Worm (Caenorhabditis elegans) whole organism, L3 larva: ENCODE measurements around the gene tpa-1.
A peak's percentile ranks its signal among the peaks of the same experiment; 100 is the strongest.
"Not testable (repeated sequence)": the region's sequence is repeated elsewhere in the genome, so short reads cannot be mapped to it uniquely, and the experiment has no call there.

ENCODE experiments used
- ZK546.5 ChIP-seq: sonication (generic microtip); optimal IDR thresholded peaks from 2 replicates; lab custom pipeline; 2017; ENCODE audit warnings: missing biosample characterization, missing genetic modification characterization
- ama-1 ChIP-seq: fragments of 150-350 bp; optimal IDR thresholded peaks from 2 replicates; lab custom pipeline; 2018
- ceh-16 ChIP-seq: sonication (generic microtip); optimal IDR thresholded peaks from 2 replicates; lab custom pipeline; 2017; ENCODE audit warnings: missing biosample characterization, missing genetic modification characterization
- ceh-28 ChIP-seq: fragments of 150-350 bp; optimal IDR thresholded peaks from 2 replicates; lab custom pipeline; 2014; ENCODE audit warnings: missing biosample characterization, missing genetic modification reagents, missing genetic modification characterization
- ceh-82 ChIP-seq: fragments of 150-350 bp; optimal IDR thresholded peaks from 2 replicates; lab custom pipeline; 2014; ENCODE audit warnings: missing biosample characterization, missing genetic modification characterization
- daf-12 ChIP-seq: fragments of 150-350 bp; optimal IDR thresholded peaks from 2 replicates; lab custom pipeline; 2014; ENCODE audit warnings: missing biosample characterization, missing genetic modification reagents, missing genetic modification characterization
- egl-27 ChIP-seq: sonication (generic microtip); optimal IDR thresholded peaks from 4 replicates; lab custom pipeline; 2017; ENCODE audit warnings: missing biosample characterization, missing genetic modification reagents, missing genetic modification characterization
- egl-5 ChIP-seq: fragments of 150-350 bp; optimal IDR thresholded peaks from 2 replicates; lab custom pipeline; 2017; ENCODE audit warnings: missing biosample characterization, missing genetic modification reagents, missing genetic modification characterization, inconsistent platforms
- elt-1 ChIP-seq: fragments of 150-350 bp; optimal IDR thresholded peaks from 2 replicates; lab custom pipeline; 2014; ENCODE audit warnings: missing biosample characterization, missing genetic modification characterization
- elt-2 ChIP-seq: sonication (generic microtip); optimal IDR thresholded peaks from 2 replicates; lab custom pipeline; 2016; ENCODE audit warnings: missing genetic modification reagents, mild to moderate bottlenecking, missing genetic modification characterization, missing compliant biosample characterization
- elt-3 ChIP-seq, 3 experiments: fragments of 150-350 bp in 1 of 3; sonication (generic microtip) in 2 of 3; optimal IDR thresholded peaks; 2 replicates in 2 of 3; 4 replicates in 1 of 3; lab custom pipeline; 2014 to 2017; ENCODE audit warnings: missing biosample characterization in 3 of 3, missing genetic modification characterization in 3 of 3
- eor-1 ChIP-seq, 2 experiments: fragments of 150-350 bp; optimal IDR thresholded peaks; 2 replicates each; lab custom pipeline; 2014 to 2018; ENCODE audit warnings: missing biosample characterization in 2 of 2, missing genetic modification characterization in 2 of 2
- fkh-2 ChIP-seq: fragments of 150-350 bp; optimal IDR thresholded peaks from 2 replicates; lab custom pipeline; 2014; ENCODE audit warnings: missing biosample characterization, missing genetic modification reagents, missing genetic modification characterization
- hmg-11 ChIP-seq: sonication (generic microtip); optimal IDR thresholded peaks from 2 replicates; lab custom pipeline; 2016; ENCODE audit warnings: missing genetic modification characterization, missing compliant biosample characterization
- lin-15B ChIP-seq: fragments of 150-350 bp; optimal IDR thresholded peaks from 2 replicates; lab custom pipeline; 2014; ENCODE audit warnings: missing biosample characterization, missing genetic modification characterization
- lin-39 ChIP-seq: fragments of 150-350 bp; optimal IDR thresholded peaks from 2 replicates; lab custom pipeline; 2018; ENCODE audit warnings: missing biosample characterization, missing genetic modification reagents, missing genetic modification characterization
- mdl-1 ChIP-seq: fragments of 150-350 bp; optimal IDR thresholded peaks from 2 replicates; lab custom pipeline; 2014; ENCODE audit warnings: missing biosample characterization, missing genetic modification characterization
- mml-1 ChIP-seq: fragments of 150-350 bp; sonication (generic microtip); optimal IDR thresholded peaks from 3 replicates; lab custom pipeline; 2014; ENCODE audit warnings: missing biosample characterization, missing genetic modification characterization
- nfya-1 ChIP-seq: sonication (generic microtip); optimal IDR thresholded peaks from 2 replicates; lab custom pipeline; 2017; ENCODE audit warnings: missing genetic modification characterization, mild to moderate bottlenecking, missing compliant biosample characterization, antibody characterized with exemption, moderate library complexity; ENCODE audit not compliant: insufficient read depth
- nhr-11 ChIP-seq: fragments of 150-350 bp; optimal IDR thresholded peaks from 2 replicates; lab custom pipeline; 2014; ENCODE audit warnings: missing biosample characterization, missing genetic modification characterization
- nhr-12 ChIP-seq: fragments of 150-350 bp; optimal IDR thresholded peaks from 2 replicates; lab custom pipeline; 2014; ENCODE audit warnings: missing biosample characterization, missing genetic modification characterization
- nhr-23 ChIP-seq: fragments of 150-350 bp; optimal IDR thresholded peaks from 2 replicates; lab custom pipeline; 2014; ENCODE audit warnings: missing biosample characterization, missing genetic modification reagents, missing genetic modification characterization
- nhr-25 ChIP-seq: sonication (generic microtip); optimal IDR thresholded peaks from 2 replicates; lab custom pipeline; 2017; ENCODE audit warnings: missing biosample characterization, missing genetic modification characterization
- nhr-28 ChIP-seq: fragments of 150-350 bp; optimal IDR thresholded peaks from 2 replicates; lab custom pipeline; 2014; ENCODE audit warnings: missing biosample characterization, missing genetic modification characterization
- nhr-43 ChIP-seq: sonication (generic microtip); optimal IDR thresholded peaks from 2 replicates; lab custom pipeline; 2016; ENCODE audit warnings: mild to moderate bottlenecking, missing genetic modification characterization, missing compliant biosample characterization; ENCODE audit not compliant: poor library complexity, severe bottlenecking
- nhr-67 ChIP-seq: fragments of 150-350 bp; optimal IDR thresholded peaks from 2 replicates; lab custom pipeline; 2014; ENCODE audit warnings: missing biosample characterization, missing genetic modification characterization
- pha-4 ChIP-seq: fragments of 150-350 bp; optimal IDR thresholded peaks from 2 replicates; lab custom pipeline; 2014; ENCODE audit warnings: missing biosample characterization, missing genetic modification reagents, missing genetic modification characterization
- pqm-1 ChIP-seq: fragments of 150-350 bp; optimal IDR thresholded peaks from 2 replicates; lab custom pipeline; 2017; ENCODE audit warnings: missing biosample characterization, missing genetic modification characterization, inconsistent platforms
- sea-2 ChIP-seq: fragments of 150-350 bp; sonication (generic microtip); optimal IDR thresholded peaks from 4 replicates; lab custom pipeline; 2014; ENCODE audit warnings: missing biosample characterization, missing genetic modification reagents, missing genetic modification characterization
- tbx-2 ChIP-seq: sonication (generic microtip); optimal IDR thresholded peaks from 2 replicates; lab custom pipeline; 2016; ENCODE audit warnings: mild to moderate bottlenecking, missing genetic modification characterization, missing compliant biosample characterization
- unc-39 ChIP-seq: sonication (generic microtip); optimal IDR thresholded peaks from 4 replicates; lab custom pipeline; 2017; ENCODE audit warnings: missing biosample characterization, missing genetic modification characterization
- unc-62 ChIP-seq: fragments of 150-350 bp; sonication (generic microtip); optimal IDR thresholded peaks from 4 replicates; lab custom pipeline; 2014; ENCODE audit warnings: missing biosample characterization, missing genetic modification reagents, missing genetic modification characterization
- ztf-11 ChIP-seq: fragments of 150-350 bp; optimal IDR thresholded peaks from 2 replicates; lab custom pipeline; 2014; ENCODE audit warnings: missing biosample characterization, missing genetic modification characterization
- ztf-4 ChIP-seq: fragments of 150-350 bp; optimal IDR thresholded peaks from 2 replicates; lab custom pipeline; 2014; ENCODE audit warnings: missing biosample characterization, missing genetic modification characterization

tpa-1 gene

DNA sequence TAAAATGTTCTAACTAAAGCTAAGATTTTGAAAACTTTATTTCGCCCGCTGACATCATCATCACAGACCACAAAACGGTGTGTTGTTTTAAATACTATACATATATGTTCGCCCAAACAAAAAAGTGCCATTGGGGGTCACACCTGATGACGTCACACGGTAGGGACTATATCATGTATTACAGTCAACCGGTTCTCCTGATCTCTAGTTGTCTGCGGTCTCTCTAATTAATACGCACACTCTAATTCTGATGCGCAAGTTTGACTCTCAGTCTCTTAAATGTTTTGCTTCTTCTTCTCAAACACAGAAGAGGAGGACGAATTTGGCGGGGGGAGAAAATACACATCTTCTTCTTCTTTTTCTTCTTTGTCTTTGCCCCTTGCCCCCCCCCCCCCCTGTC lies 11.1 kb downstream of the tpa-1 start:
- no peak for TF ChIP-seq daf-12
- TF ChIP-seq nhr-43, result peak; percentile 13
- peak; percentile 3 for TF ChIP-seq nfya-1 (tag; lab: Kevin White, UChicago)
- TF ChIP-seq nhr-25, result peak; percentile 96
- peak; percentile 62 for TF ChIP-seq nhr-23 (tag; lab: Kevin White, UChicago)
- no peak for TF ChIP-seq pqm-1 (tag; lab: Kevin White, UChicago)

DNA sequence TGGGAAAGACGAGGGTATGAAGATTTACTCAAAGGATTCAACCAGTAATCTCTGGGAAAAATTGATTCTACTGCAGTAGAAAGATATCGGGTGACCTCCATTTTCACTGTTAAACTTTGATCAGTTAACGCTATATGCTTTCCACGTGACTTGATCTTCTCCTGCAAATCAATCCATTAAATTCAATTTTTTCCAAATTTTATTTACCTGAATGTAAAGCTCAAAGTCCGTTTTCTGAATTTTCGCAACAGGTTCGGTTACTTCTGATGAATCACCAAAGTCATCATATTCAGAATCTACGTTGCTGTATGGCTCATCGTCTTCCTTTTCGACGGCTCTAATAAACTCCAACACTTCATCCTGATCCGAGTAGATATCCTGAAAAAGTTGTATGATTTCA lies 17.5 kb downstream of the tpa-1 start, which contains the start of gene B0545.4:
Gene B0545.4, minus strand, starts transcription at position 101 of the 400 bp plus-strand sequence.
- TF ChIP-seq ZK546.5 (tag; lab: Kevin White, UChicago), result no peak
- TF ChIP-seq lin-39 (tag; lab: Kevin White, UChicago), result no peak
- no peak for TF ChIP-seq elt-1 (tag; lab: Kevin White, UChicago)
- no peak for TF ChIP-seq nhr-23 (tag; lab: Kevin White, UChicago)
- no peak for TF ChIP-seq nfya-1 (tag; lab: Kevin White, UChicago)
- no peak for TF ChIP-seq nhr-28
- no peak for TF ChIP-seq fkh-2 (tag; lab: Kevin White, UChicago)
- no peak for TF ChIP-seq eor-1 (tag; optimal IDR thresholded peaks at IDR 0.05; lab: Kevin White, UChicago)
- TF ChIP-seq lin-15B (tag; lab: Kevin White, UChicago), result no peak
- no peak for TF ChIP-seq ztf-11 (tag; lab: Kevin White, UChicago)
- no peak for TF ChIP-seq tbx-2 (tag; lab: Kevin White, UChicago)
- TF ChIP-seq hmg-11 (tag; lab: Kevin White, UChicago), result no peak
- no peak for TF ChIP-seq ama-1 (lab: Kevin White, UChicago)
- TF ChIP-seq ztf-4, result no peak
- no peak for TF ChIP-seq nhr-11 (tag; lab: Kevin White, UChicago)
- TF ChIP-seq unc-39 (tag; lab: Kevin White, UChicago), result no peak
- TF ChIP-seq nhr-67 (tag; lab: Kevin White, UChicago), result no peak
- no peak for TF ChIP-seq ceh-28
- TF ChIP-seq mdl-1, result no peak

DNA sequence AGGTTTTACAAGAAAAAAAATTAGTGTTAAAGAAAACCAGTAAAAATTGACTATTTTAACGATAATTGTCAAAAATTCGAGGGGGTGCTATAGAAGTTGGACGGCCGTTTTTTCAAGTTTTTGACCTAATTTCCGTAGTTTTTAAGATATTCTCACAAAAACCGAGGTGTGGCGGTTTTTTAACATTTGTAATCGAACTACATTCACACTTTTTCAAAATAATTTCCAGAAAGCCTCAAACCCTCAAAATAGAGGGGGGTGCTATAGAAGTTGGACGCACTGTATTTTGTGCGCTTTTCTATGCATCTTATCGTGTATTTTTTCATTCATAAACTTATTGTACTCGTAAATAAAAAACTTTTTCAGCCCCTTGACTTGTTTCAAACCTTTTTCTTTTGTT lies 19.6 kb downstream of the tpa-1 start, which contains the start of gene F29C4.4:
Gene F29C4.4, plus strand, starts transcription at position 301 of the 400 bp plus-strand sequence.
- TF ChIP-seq nhr-67 (tag; lab: Kevin White, UChicago); ceh-82 (tag; lab: Kevin White, UChicago); daf-12: not testable (repeated sequence)

DNA sequence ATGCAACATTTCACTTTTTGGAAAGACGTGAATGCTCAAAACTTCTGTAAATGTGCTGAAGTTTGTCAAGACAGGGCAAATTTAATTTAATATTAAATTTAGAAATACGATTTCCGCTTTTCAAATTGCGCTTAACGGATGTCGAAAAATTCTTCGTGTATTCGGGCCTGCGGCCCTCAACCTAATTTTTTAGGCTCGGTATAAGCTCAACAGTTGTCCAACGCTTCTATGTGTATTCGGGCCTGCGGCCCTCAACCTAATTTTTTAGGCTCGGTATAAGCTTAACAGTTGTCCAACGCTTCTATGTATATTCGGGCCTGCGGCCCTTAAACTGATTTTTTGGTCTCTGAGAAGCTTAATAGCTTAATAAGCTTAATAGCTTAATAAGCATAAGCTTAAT lies 27.0 kb downstream of the tpa-1 start:
- no peak for TF ChIP-seq tbx-2 (tag; lab: Kevin White, UChicago)
- TF ChIP-seq ceh-28, result no peak
- no peak for TF ChIP-seq nhr-25
- no peak for TF ChIP-seq sea-2
- no peak for TF ChIP-seq mml-1 (tag; lab: Kevin White, UChicago)
- no peak for TF ChIP-seq elt-2 (tag; lab: Kevin White, UChicago)
- no peak for TF ChIP-seq unc-62 (GFP tag; lab: Kevin White, UChicago)
- TF ChIP-seq, all 47 proteins: peak for 0

DNA sequence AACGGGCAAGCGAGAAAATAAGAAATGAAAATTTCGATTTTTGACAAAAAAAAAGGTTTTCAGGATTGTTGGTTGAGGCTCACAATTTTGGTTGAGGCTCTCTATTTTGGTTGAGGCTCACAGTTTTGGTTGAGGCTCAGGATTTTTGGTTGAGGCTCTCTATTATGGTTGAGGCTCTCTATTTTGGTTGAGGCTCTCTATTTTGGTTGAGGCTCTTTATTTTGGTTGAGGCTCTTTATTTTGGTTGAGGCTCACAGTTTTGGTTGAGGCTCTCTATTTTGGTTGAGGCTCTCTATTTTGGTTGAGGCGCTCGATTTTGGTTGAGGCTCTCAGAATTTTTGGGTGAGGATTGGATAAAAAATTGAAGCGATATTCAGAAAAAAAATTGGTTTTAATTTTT lies 28.0 kb downstream of the tpa-1 start:
- no peak for TF ChIP-seq pha-4 (tag; lab: Kevin White, UChicago)
- no peak for TF ChIP-seq ama-1 (lab: Kevin White, UChicago)
- no peak for TF ChIP-seq mdl-1
- no peak for TF ChIP-seq nhr-12 (tag; lab: Kevin White, UChicago)
- no peak for TF ChIP-seq elt-3 (tag; optimal IDR thresholded peaks at IDR 0.05; lab: Kevin White, UChicago)
- TF ChIP-seq ceh-82 (tag; lab: Kevin White, UChicago), result no peak
- no peak for TF ChIP-seq tbx-2 (tag; lab: Kevin White, UChicago)
- TF ChIP-seq nhr-11 (tag; lab: Kevin White, UChicago), result no peak
- no peak for TF ChIP-seq mml-1 (tag; lab: Kevin White, UChicago)
- no peak for TF ChIP-seq nhr-23 (tag; lab: Kevin White, UChicago)
- TF ChIP-seq egl-27 (tag; lab: Kevin White, UChicago), result no peak
- no peak for TF ChIP-seq egl-5 (tag; lab: Kevin White, UChicago)
- TF ChIP-seq nhr-67 (tag; lab: Kevin White, UChicago), result no peak
- no peak for TF ChIP-seq lin-39 (tag; lab: Kevin White, UChicago)
- TF ChIP-seq unc-39 (tag; lab: Kevin White, UChicago), result no peak
- no peak for TF ChIP-seq pqm-1 (tag; lab: Kevin White, UChicago)
- no peak for TF ChIP-seq lin-15B (tag; lab: Kevin White, UChicago)
- TF ChIP-seq ceh-16, result no peak
- no peak for TF ChIP-seq nhr-28
- no peak for TF ChIP-seq hmg-11 (tag; lab: Kevin White, UChicago)
- TF ChIP-seq, all 47 proteins: peak for 0
